Fruit fly (Drosophila melanogaster): Measurements from ENCODE around the gene mol.

DNA sequence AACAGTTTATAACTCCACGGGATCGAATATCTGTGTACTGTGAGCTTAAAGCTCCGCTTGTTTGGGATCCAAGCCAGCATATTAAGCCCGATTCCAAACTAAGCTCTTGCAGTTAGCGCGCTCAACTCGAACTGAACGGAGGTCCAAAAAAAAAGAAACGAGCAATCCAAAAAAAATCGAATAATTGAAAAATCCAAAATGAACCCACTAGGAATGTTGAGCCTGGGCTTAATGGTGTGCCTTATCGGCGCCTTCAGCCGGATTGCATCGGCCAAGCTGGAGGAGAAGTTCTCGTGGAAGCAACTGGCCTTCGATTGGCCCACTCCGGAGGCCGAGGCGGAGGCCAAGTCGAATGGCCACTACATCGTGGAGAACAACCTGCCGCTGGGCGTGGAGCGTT lies 38.0 kb upstream of the mol start, which contains the start of gene yellow-c:
- TF ChIP-seq CG9948 (tag; optimal IDR thresholded peaks at IDR 0.05) = no peak
- no peak; the same call in 1 of the 2 replicates for TF ChIP-seq CG32121 (GFP tag; IDR thresholded peaks at IDR 0.05)
- no peak for TF ChIP-seq CG13204 (GFP tag; optimal IDR thresholded peaks at IDR 0.05)
- no peak for TF ChIP-seq gl (tag; optimal IDR thresholded peaks at IDR 0.05)
- TF ChIP-seq CG34367 (tag; optimal IDR thresholded peaks at IDR 0.05) = no peak

Measured in whole organism, pupa.